Worm (Caenorhabditis elegans): ENCODE results near the gene elf-1.
A peak's percentile ranks its signal among the peaks of the same experiment; 100 is the strongest.

elf-1 gene

ce11 chrIII:762508-762907 lies 73.5 kb downstream of the elf-1 start:
- TF ChIP-seq pros-1 (tag; optimal IDR thresholded peaks at IDR 0.05): no peak
- TF ChIP-seq unc-3 (GFP tag; conservative IDR thresholded peaks at IDR 0.05): no peak
- TF ChIP-seq unc-3 (tag; optimal IDR thresholded peaks at IDR 0.05): no peak
- no peak for TF ChIP-seq eyg-1 (tag; optimal IDR thresholded peaks at IDR 0.05)
- no peak for TF ChIP-seq fkh-6 (tag; optimal IDR thresholded peaks at IDR 0.05)
- TF ChIP-seq fax-1 (tag; optimal IDR thresholded peaks at IDR 0.05): no peak
- TF ChIP-seq ceh-6 (GFP tag; optimal IDR thresholded peaks at IDR 0.05): no peak
- no peak for TF ChIP-seq tbx-7 (tag; optimal IDR thresholded peaks at IDR 0.05)
- TF ChIP-seq lin-11 (tag; optimal IDR thresholded peaks at IDR 0.05): no peak
- no peak for TF ChIP-seq sox-4 (tag; optimal IDR thresholded peaks at IDR 0.05)
- TF ChIP-seq nhr-232 (tag; optimal IDR thresholded peaks at IDR 0.05): no peak

ce11 chrIII:764404-764803 lies 75.4 kb downstream of the elf-1 start:
- no peak for TF ChIP-seq rnt-1 (tag; optimal IDR thresholded peaks at IDR 0.05)
- peak; percentile 44 for TF ChIP-seq unc-42 (tag; optimal IDR thresholded peaks at IDR 0.05)
- TF ChIP-seq ceh-31 (tag; optimal IDR thresholded peaks at IDR 0.05): peak; percentile 8
- TF ChIP-seq K02D7.2 (tag; optimal IDR thresholded peaks at IDR 0.05): no peak
- no peak for TF ChIP-seq unc-86 (tag; optimal IDR thresholded peaks at IDR 0.05)
- TF ChIP-seq ceh-48 (tag; optimal IDR thresholded peaks at IDR 0.05): peak; percentile 19

ce11 chrIII:764884-765283 lies 75.9 kb downstream of the elf-1 start, which contains the start of gene ptl-1:
ptl-1 (plus strand) TSS chrIII:765184.
- TF ChIP-seq unc-55 (GFP tag; optimal IDR thresholded peaks at IDR 0.05) (no peak), elt-2 (tag; optimal IDR thresholded peaks at IDR 0.05) (no peak), ceh-22 (tag; optimal IDR thresholded peaks at IDR 0.05) (no peak), fkh-6 (tag; optimal IDR thresholded peaks at IDR 0.05) (no peak), Y22D7AL.16 (tag; optimal IDR thresholded peaks at IDR 0.05) (no peak)

Data from whole organism, late embryonic.